Worm (Caenorhabditis elegans) whole organism, L1 larva: ENCODE measurements around the gene ifet-1.

Experiments used
- aha-1 ChIP-seq: fragments of 150-350 bp; optimal IDR thresholded peaks from 2 replicates; lab custom pipeline; 2014; ENCODE audit warnings: missing biosample characterization, missing genetic modification characterization
- snpc-4 ChIP-seq: fragments of 150-350 bp; optimal IDR thresholded peaks from 2 replicates; lab custom pipeline; 2014; ENCODE audit warnings: missing biosample characterization, missing genetic modification characterization
- ztf-11 ChIP-seq, 2 experiments: sonication (generic microtip); optimal IDR thresholded peaks; 2 replicates each; lab custom pipeline; 2016 to 2017; ENCODE audit warnings: missing genetic modification characterization in 2 of 2, missing biosample characterization in 1 of 2, missing compliant biosample characterization in 1 of 2

DNA sequence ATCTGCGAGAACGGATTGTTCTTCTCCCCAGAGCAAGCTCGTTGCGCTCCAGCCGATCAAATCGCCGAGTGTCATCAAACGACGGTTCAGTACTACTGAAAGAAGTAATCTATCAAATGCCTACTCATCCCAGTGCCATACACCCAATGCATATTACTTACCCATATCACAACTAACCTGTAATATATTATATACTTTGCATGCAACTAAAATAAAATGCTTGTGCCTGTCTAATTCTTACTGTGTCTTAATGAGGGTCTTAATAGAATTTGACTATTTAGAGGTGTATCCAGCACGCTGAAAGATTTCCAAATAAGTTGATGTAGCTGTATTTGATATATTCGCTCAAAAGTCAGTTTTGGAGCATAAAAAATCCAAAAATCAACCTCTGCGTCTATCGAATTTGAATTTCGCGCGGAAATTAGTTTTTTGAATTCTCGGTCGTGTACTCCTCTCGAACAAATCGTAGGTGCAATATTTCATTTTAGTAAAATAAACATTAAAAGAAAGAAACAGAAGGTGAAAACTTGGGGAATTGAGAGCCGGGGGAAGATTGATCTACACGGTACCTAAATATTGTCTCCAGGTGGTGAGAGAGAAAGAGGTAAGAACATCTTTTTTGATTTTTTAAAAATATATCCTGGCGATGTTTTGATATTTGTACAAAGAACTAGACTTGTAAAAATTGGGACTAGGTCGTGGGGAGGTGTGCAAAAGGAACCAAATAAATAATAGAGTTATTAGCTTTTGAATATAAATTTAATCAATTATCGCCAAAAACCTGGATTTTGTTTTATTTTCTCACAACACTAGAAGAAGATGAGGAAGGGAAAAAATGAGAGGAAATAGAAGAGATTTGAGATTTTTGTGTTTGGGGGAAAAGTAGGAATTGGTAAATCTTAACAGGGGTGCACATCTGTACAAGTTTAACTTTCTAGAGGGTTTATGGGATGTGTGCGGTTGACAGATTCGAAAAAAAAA, 16.5 kb upstream of the ifet-1 start:
- no peak for TF ChIP-seq ztf-11 (tag; optimal IDR thresholded peaks at IDR 0.05; lab: Kevin White, UChicago)
- no peak for TF ChIP-seq snpc-4
- no peak for TF ChIP-seq aha-1 (tag; lab: Kevin White, UChicago)
